Worm (Caenorhabditis elegans): ENCODE results near the gene clec-208.
A peak's percentile ranks its signal among the peaks of the same experiment; 100 is the strongest.

DNA sequence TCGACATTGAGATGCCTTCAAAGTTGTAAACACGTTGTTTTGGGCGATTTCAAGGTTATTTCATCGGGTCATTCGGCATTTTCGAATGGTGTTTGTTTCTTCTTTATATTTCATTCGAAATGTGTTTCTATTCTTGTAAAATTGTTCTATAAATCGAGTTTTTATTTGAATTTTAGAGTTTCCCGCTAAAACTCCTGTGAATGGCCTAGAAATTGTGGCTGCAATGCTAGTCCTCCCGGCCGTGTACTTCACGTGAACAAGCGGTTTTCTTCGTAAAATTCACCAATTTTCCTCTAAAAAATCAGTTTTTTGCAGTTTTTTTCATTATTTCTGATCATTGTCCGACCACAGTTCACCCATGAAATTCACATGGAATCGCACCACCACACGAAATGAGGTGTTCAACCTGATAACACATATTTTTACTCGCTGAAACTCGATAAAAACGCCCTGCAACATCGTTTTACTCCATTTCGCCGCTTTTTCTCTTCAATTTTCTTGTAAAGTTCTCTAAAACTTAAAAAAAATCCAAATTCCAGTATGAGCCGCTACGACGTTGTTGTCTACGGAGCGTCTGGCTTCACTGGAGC is 29.3 kb downstream of the clec-208 start, which contains the start of gene ldp-1:
- TF ChIP-seq nhr-25 (tag; optimal IDR thresholded peaks at IDR 0.05), result peak; percentile 19
- no peak for TF ChIP-seq ceh-82 (tag; optimal IDR thresholded peaks at IDR 0.05)
- TF ChIP-seq ztf-11 (tag; optimal IDR thresholded peaks at IDR 0.05), result no peak
- TF ChIP-seq nhr-77 (tag; optimal IDR thresholded peaks at IDR 0.05), result no peak
- TF ChIP-seq lin-39 (tag; optimal IDR thresholded peaks at IDR 0.05), result no peak
- peak; percentile 88 for TF ChIP-seq gmeb-1 (tag; optimal IDR thresholded peaks at IDR 0.05)
- TF ChIP-seq lsy-2 (tag; optimal IDR thresholded peaks at IDR 0.05), result peak; percentile 52 to 81
- TF ChIP-seq nhr-6 (tag; optimal IDR thresholded peaks at IDR 0.05), result peak; percentile 39

All from whole organism, L2 larva.